Worm (Caenorhabditis elegans): ENCODE results near the gene C47D12.2.
A peak's percentile ranks its signal among the peaks of the same experiment; 100 is the strongest.

C47D12.2 gene

ce11 chrII:11695161-11695944 is 19.2 kb downstream of the C47D12.2 start, which contains the start of gene tars-1:
tars-1 (minus strand) TSS chrII:11695657.
- peak; percentile 20 for TF ChIP-seq unc-55 (GFP tag; optimal IDR thresholded peaks at IDR 0.05)

- no peak for TF ChIP-seq ceh-45 (GFP tag; IDR thresholded peaks at IDR 0.05)
- no peak for TF ChIP-seq ceh-30 (tag; optimal IDR thresholded peaks at IDR 0.05)
- TF ChIP-seq pros-1 (tag; optimal IDR thresholded peaks at IDR 0.05), result no peak
- TF ChIP-seq unc-3 (GFP tag; conservative IDR thresholded peaks at IDR 0.05), result no peak
- TF ChIP-seq unc-3 (tag; optimal IDR thresholded peaks at IDR 0.05), result no peak
- no peak for TF ChIP-seq hlh-15 (tag; optimal IDR thresholded peaks at IDR 0.05)
- TF ChIP-seq ceh-9 (tag; optimal IDR thresholded peaks at IDR 0.05), result no peak
Measured at ce11 chrII:11695945-11696270, 19.8 kb downstream of the C47D12.2 start, which contains the start of gene xpf-1. xpf-1 (plus strand) TSS chrII:11696171.

ce11 chrII:11700200-11700599 is 24.1 kb downstream of the C47D12.2 start, which contains the start of gene inos-1:
inos-1 (minus strand) TSS chrII:11700300.
- no peak for TF ChIP-seq ceh-22 (tag; optimal IDR thresholded peaks at IDR 0.05)
- TF ChIP-seq eyg-1 (tag; optimal IDR thresholded peaks at IDR 0.05), result no peak
- TF ChIP-seq sdc-2 (tag; optimal IDR thresholded peaks at IDR 0.05), result no peak
- no peak for TF ChIP-seq fax-1 (tag; optimal IDR thresholded peaks at IDR 0.05)
- no peak for TF ChIP-seq C08G9.2 (tag; optimal IDR thresholded peaks at IDR 0.05)
- no peak for TF ChIP-seq F13H6.1 (tag; optimal IDR thresholded peaks at IDR 0.05)
- no peak for TF ChIP-seq ceh-18 (tag; optimal IDR thresholded peaks at IDR 0.05)
- no peak for TF ChIP-seq lim-6 (tag; optimal IDR thresholded peaks at IDR 0.05)
- TF ChIP-seq pros-1 (tag; optimal IDR thresholded peaks at IDR 0.05), result no peak
- no peak for TF ChIP-seq odd-2 (tag; optimal IDR thresholded peaks at IDR 0.05)
- no peak for TF ChIP-seq ceh-31 (tag; optimal IDR thresholded peaks at IDR 0.05)
- TF ChIP-seq pqm-1 (tag; optimal IDR thresholded peaks at IDR 0.05), result no peak

- TF ChIP-seq C08G9.2 (tag; optimal IDR thresholded peaks at IDR 0.05), result no peak
- TF ChIP-seq K09A11.1 (tag; optimal IDR thresholded peaks at IDR 0.05; ENCODE audit: insufficient read depth), result no peak
- no peak for TF ChIP-seq pax-1 (tag; optimal IDR thresholded peaks at IDR 0.05)
- TF ChIP-seq unc-3 (GFP tag; conservative IDR thresholded peaks at IDR 0.05), result no peak
- TF ChIP-seq unc-3 (tag; optimal IDR thresholded peaks at IDR 0.05), result no peak
- no peak for TF ChIP-seq pqm-1 (tag; optimal IDR thresholded peaks at IDR 0.05)
- TF ChIP-seq hlh-30 (tag; optimal IDR thresholded peaks at IDR 0.05; ENCODE audit: insufficient read depth), result no peak
- no peak for TF ChIP-seq dve-1 (tag; optimal IDR thresholded peaks at IDR 0.05)
- no peak for TF ChIP-seq gmeb-2 (tag; optimal IDR thresholded peaks at IDR 0.05)
- no peak for TF ChIP-seq pat-9 (tag; optimal IDR thresholded peaks at IDR 0.05)
- TF ChIP-seq fax-1 (tag; optimal IDR thresholded peaks at IDR 0.05), result no peak
- TF ChIP-seq ceh-22 (tag; optimal IDR thresholded peaks at IDR 0.05), result no peak
- TF ChIP-seq elt-4 (tag; optimal IDR thresholded peaks at IDR 0.05), result no peak
- TF ChIP-seq hlh-13 (GFP tag; optimal IDR thresholded peaks at IDR 0.05), result no peak
- no peak for TF ChIP-seq madf-2 (tag; optimal IDR thresholded peaks at IDR 0.05)
- no peak for TF ChIP-seq T23F11.4 (GFP tag; optimal IDR thresholded peaks at IDR 0.05)
- no peak for TF ChIP-seq Y22D7AL.16 (tag; optimal IDR thresholded peaks at IDR 0.05)
- TF ChIP-seq C38D4.7 (GFP tag; optimal IDR thresholded peaks at IDR 0.05), result no peak
- TF ChIP-seq ceh-6 (GFP tag; optimal IDR thresholded peaks at IDR 0.05), result no peak
- no peak for TF ChIP-seq ztf-16 (tag; optimal IDR thresholded peaks at IDR 0.05)
- TF ChIP-seq pag-3 (tag; optimal IDR thresholded peaks at IDR 0.05; ENCODE audit: borderline replicate concordance), result no peak
Measured at ce11 chrII:11700635-11701034, 24.5 kb downstream of the C47D12.2 start.

- TF ChIP-seq che-1 (tag; optimal IDR thresholded peaks at IDR 0.05) (no peak), gmeb-2 (tag; optimal IDR thresholded peaks at IDR 0.05) (no peak), elt-2 (tag; optimal IDR thresholded peaks at IDR 0.05) (no peak), lin-11 (tag; optimal IDR thresholded peaks at IDR 0.05) (no peak), hlh-13 (GFP tag; optimal IDR thresholded peaks at IDR 0.05) (no peak), pat-9 (tag; optimal IDR thresholded peaks at IDR 0.05) (no peak), ceh-30 (tag; optimal IDR thresholded peaks at IDR 0.05) (no peak)
Measured at ce11 chrII:11705787-11706186, 29.7 kb downstream of the C47D12.2 start, which contains the start of gene VF13D12L.3. VF13D12L.3 (plus strand) TSS chrII:11706009.

All from whole organism, late embryonic.